Fruit fly (Drosophila melanogaster) whole organism, wandering third instar larva: ENCODE measurements around the gene P5CDh2.

Experiments
- Abd-B ChIP-seq: fragments of >200 bp; optimal IDR thresholded peaks from 2 replicates; lab custom pipeline; 2017; ENCODE audit warnings: missing biosample characterization, missing genetic modification characterization
- CG32264 ChIP-seq: fragments of 200-800 bp; sonication (Bioruptor generic); optimal IDR thresholded peaks from 2 replicates; lab custom pipeline; 2016; ENCODE audit warnings: missing biosample characterization, missing genetic modification characterization
- CG9705 ChIP-seq: fragments of 200-800 bp; sonication (Bioruptor generic); optimal IDR thresholded peaks from 2 replicates; lab custom pipeline; 2018; ENCODE audit warnings: missing biosample characterization, mild to moderate bottlenecking, missing genetic modification characterization
- CrebA ChIP-seq: fragments of 200-800 bp; sonication (Bioruptor generic); optimal IDR thresholded peaks from 2 replicates; lab custom pipeline; 2016; ENCODE audit warnings: missing biosample characterization, mild to moderate bottlenecking, missing genetic modification characterization, borderline replicate concordance
- Dfd ChIP-seq: fragments of >200 bp; optimal IDR thresholded peaks from 2 replicates; lab custom pipeline; 2017; ENCODE audit warnings: missing biosample characterization, missing genetic modification characterization
- Dif ChIP-seq: fragments of 200-275, 200-300 bp; sonication (Bioruptor generic); optimal IDR thresholded peaks from 2 replicates; lab custom pipeline; 2018; ENCODE audit warnings: missing biosample characterization, missing genetic modification characterization; ENCODE audit not compliant: partially characterized antibody
- GATAd ChIP-seq: sonication (Bioruptor generic); optimal IDR thresholded peaks from 2 replicates; lab custom pipeline; 2016; ENCODE audit warnings: missing biosample characterization, missing genetic modification characterization
- HLH106 ChIP-seq: fragments of 200-800 bp; optimal IDR thresholded peaks from 3 replicates; lab custom pipeline; 2019; ENCODE audit warnings: missing biosample characterization, mild to moderate bottlenecking, missing genetic modification characterization, moderate library complexity
- Hnf4 ChIP-seq: fragments of 200-800 bp; sonication (Bioruptor generic); optimal IDR thresholded peaks from 2 replicates; lab custom pipeline; 2016; ENCODE audit warnings: missing biosample characterization, mild to moderate bottlenecking, missing genetic modification characterization
- Hr78 ChIP-seq: fragments of >200 bp; optimal IDR thresholded peaks from 2 replicates; lab custom pipeline; 2017; ENCODE audit warnings: missing biosample characterization, missing genetic modification characterization
- Hr83 ChIP-seq: fragments of 200-300 bp; sonication (Bioruptor generic); optimal IDR thresholded peaks from 2 replicates; lab custom pipeline; 2016; ENCODE audit warnings: missing biosample characterization, mild to moderate bottlenecking, missing genetic modification characterization, moderate library complexity; ENCODE audit not compliant: poor library complexity, severe bottlenecking
- Jra ChIP-seq: sonication (Bioruptor generic); optimal IDR thresholded peaks from 2 replicates; lab custom pipeline; 2016; ENCODE audit warnings: missing biosample characterization, missing genetic modification characterization
- Mio ChIP-seq: sonication (Bioruptor generic); optimal IDR thresholded peaks from 2 replicates; lab custom pipeline; 2016; ENCODE audit warnings: missing biosample characterization, missing genetic modification characterization
- Myc ChIP-seq: fragments of >200 bp; optimal IDR thresholded peaks from 2 replicates; lab custom pipeline; 2017
- N ChIP-seq: fragments of >200 bp; optimal IDR thresholded peaks from 2 replicates; lab custom pipeline; 2018; ENCODE audit warnings: missing biosample characterization, missing external identifiers, missing genetic modification characterization
- OdsH ChIP-seq: fragments of 200-800 bp; sonication (Bioruptor generic); optimal IDR thresholded peaks from 2 replicates; lab custom pipeline; 2016; ENCODE audit warnings: missing biosample characterization, mild to moderate bottlenecking, missing genetic modification characterization
- Rel ChIP-seq, 2 experiments: fragments of 200-800 bp; sonication (Bioruptor generic) in 1 of 2; optimal IDR thresholded peaks; 2 replicates in 1 of 2; 3 replicates in 1 of 2; lab custom pipeline; 2016 to 2019; ENCODE audit warnings: mild to moderate bottlenecking in 2 of 2, missing biosample characterization in 2 of 2, missing genetic modification characterization in 2 of 2, moderate library complexity in 1 of 2
- Sp1 ChIP-seq: fragments of 200-800 bp; sonication (Bioruptor generic); optimal IDR thresholded peaks from 3 replicates; lab custom pipeline; 2019; ENCODE audit warnings: missing biosample characterization, mild to moderate bottlenecking, missing genetic modification characterization, moderate library complexity
- Vsx2 ChIP-seq: fragments of 200-300, 225-300 bp; sonication (Bioruptor generic); optimal IDR thresholded peaks from 2 replicates; lab custom pipeline; 2018; ENCODE audit warnings: missing biosample characterization, missing genetic modification characterization; ENCODE audit not compliant: partially characterized antibody
- br ChIP-seq: fragments of 200-800 bp; sonication (Bioruptor generic); optimal IDR thresholded peaks from 2 replicates; lab custom pipeline; 2016; ENCODE audit warnings: missing biosample characterization, missing genetic modification characterization
- brk ChIP-seq: fragments of 200-800 bp; sonication (Bioruptor generic); optimal IDR thresholded peaks from 2 replicates; lab custom pipeline; 2016; ENCODE audit warnings: missing biosample characterization, mild to moderate bottlenecking, missing genetic modification characterization
- dl ChIP-seq, 2 experiments: fragments of 175-275, 200-275 bp in 1 of 2; fragments of 200-275 bp in 1 of 2; sonication (Bioruptor generic); optimal IDR thresholded peaks; lab custom pipeline; 2018; ENCODE audit warnings: mild to moderate bottlenecking in 2 of 2, missing biosample characterization in 2 of 2, missing genetic modification characterization in 2 of 2, moderate library complexity in 2 of 2; ENCODE audit not compliant: partially characterized antibody in 2 of 2, insufficient read depth in 1 of 2
- dmrt93B ChIP-seq: fragments of 200-800 bp; sonication (Bioruptor generic); optimal IDR thresholded peaks from 2 replicates; lab custom pipeline; 2018; ENCODE audit warnings: missing biosample characterization, mild to moderate bottlenecking, missing genetic modification characterization
- dsf ChIP-seq: sonication (Bioruptor generic); optimal IDR thresholded peaks from 2 replicates; lab custom pipeline; 2016; ENCODE audit warnings: missing biosample characterization, missing genetic modification characterization, borderline replicate concordance
- ey ChIP-seq: fragments of 200-800 bp; sonication (Bioruptor generic); optimal IDR thresholded peaks from 2 replicates; lab custom pipeline; 2016; ENCODE audit warnings: missing biosample characterization, missing genetic modification characterization
- foxo ChIP-seq, 2 experiments: fragments of 200-800 bp; sonication (Bioruptor generic); optimal IDR thresholded peaks; 2 replicates in 1 of 2; 3 replicates in 1 of 2; lab custom pipeline; 2016 to 2017; ENCODE audit warnings: missing biosample characterization in 2 of 2, missing genetic modification characterization in 2 of 2
- fru ChIP-seq: fragments of 200-800 bp; sonication (Bioruptor generic); optimal IDR thresholded peaks from 3 replicates; lab custom pipeline; 2016; ENCODE audit warnings: missing biosample characterization, mild to moderate bottlenecking, missing genetic modification characterization
- h ChIP-seq: fragments of 200-800 bp; sonication (Bioruptor generic); optimal IDR thresholded peaks from 3 replicates; lab custom pipeline; 2016; ENCODE audit warnings: missing biosample characterization, mild to moderate bottlenecking, missing genetic modification characterization
- jim ChIP-seq: fragments of 175-275, 200-325 bp; sonication (Bioruptor generic); optimal IDR thresholded peaks from 2 replicates; lab custom pipeline; 2016; ENCODE audit warnings: missing biosample characterization, mild to moderate bottlenecking, missing genetic modification characterization
- lola ChIP-seq: fragments of >200 bp; optimal IDR thresholded peaks from 2 replicates; lab custom pipeline; 2017; ENCODE audit warnings: missing biosample characterization, missing genetic modification characterization
- pan ChIP-seq: fragments of >200 bp; optimal IDR thresholded peaks from 2 replicates; lab custom pipeline; 2017
- psq ChIP-seq: fragments of 200-800 bp; sonication (Bioruptor generic); optimal IDR thresholded peaks from 3 replicates; lab custom pipeline; 2017; ENCODE audit warnings: missing biosample characterization, mild to moderate bottlenecking, missing genetic modification characterization, moderate library complexity
- rgr ChIP-seq: fragments of 200-800 bp; sonication (Bioruptor generic); optimal IDR thresholded peaks from 3 replicates; lab custom pipeline; 2016; ENCODE audit warnings: missing biosample characterization, mild to moderate bottlenecking, missing genetic modification characterization
- sage ChIP-seq: fragments of 200-800 bp; sonication (Bioruptor generic); optimal IDR thresholded peaks from 2 replicates; lab custom pipeline; 2016; ENCODE audit warnings: missing biosample characterization, mild to moderate bottlenecking, missing genetic modification characterization
- sv ChIP-seq: fragments of 200-800 bp; sonication (Bioruptor generic); optimal IDR thresholded peaks from 3 replicates; lab custom pipeline; 2016; ENCODE audit warnings: missing biosample characterization, missing genetic modification characterization
- tai ChIP-seq: sonication (Bioruptor generic); optimal IDR thresholded peaks from 2 replicates; lab custom pipeline; 2016; ENCODE audit warnings: missing biosample characterization, missing genetic modification characterization
- usp ChIP-seq: fragments of >200 bp; optimal IDR thresholded peaks from 2 replicates; lab custom pipeline; 2017; ENCODE audit warnings: missing biosample characterization, missing genetic modification characterization
- woc ChIP-seq: sonication (Bioruptor generic); optimal IDR thresholded peaks from 2 replicates; lab custom pipeline; 2016; ENCODE audit warnings: missing biosample characterization, mild to moderate bottlenecking, missing genetic modification characterization

P5CDh2 gene

DNA sequence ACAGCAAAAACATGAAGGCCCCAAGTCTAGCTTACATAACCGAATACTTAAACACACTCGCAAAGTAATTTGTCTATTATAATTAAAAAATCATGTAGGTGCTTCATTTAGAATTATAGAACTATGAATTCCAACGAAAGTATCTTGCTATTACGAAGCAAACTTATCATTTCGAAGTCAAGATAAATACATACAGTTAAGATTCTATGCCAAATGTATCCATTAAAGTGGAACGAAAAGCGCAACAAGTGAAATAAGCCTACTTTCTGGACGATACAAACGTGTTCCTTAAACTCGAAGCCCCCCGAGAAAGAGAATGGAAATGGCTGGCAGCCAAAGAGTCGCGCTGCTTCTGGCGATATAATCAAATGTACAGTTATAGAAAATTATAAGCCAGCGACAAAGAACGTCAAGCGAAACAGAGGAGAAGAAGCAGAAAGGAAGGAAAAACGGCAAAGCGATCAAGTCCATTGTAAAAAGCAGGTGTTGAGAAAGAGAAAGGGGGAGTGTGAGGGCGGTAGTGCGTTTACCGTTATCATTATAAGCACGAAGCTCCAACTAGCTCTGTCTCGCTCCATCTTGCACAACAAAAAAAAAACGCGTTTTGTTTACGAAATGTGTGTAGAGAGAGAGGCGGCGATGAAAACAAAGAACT is 25.0 kb upstream of the P5CDh2 start (continued):
- TF ChIP-seq CrebA (GFP tag; lab: Kevin White, UChicago) (no peak), lola (no peak), Mio (no peak)

DNA sequence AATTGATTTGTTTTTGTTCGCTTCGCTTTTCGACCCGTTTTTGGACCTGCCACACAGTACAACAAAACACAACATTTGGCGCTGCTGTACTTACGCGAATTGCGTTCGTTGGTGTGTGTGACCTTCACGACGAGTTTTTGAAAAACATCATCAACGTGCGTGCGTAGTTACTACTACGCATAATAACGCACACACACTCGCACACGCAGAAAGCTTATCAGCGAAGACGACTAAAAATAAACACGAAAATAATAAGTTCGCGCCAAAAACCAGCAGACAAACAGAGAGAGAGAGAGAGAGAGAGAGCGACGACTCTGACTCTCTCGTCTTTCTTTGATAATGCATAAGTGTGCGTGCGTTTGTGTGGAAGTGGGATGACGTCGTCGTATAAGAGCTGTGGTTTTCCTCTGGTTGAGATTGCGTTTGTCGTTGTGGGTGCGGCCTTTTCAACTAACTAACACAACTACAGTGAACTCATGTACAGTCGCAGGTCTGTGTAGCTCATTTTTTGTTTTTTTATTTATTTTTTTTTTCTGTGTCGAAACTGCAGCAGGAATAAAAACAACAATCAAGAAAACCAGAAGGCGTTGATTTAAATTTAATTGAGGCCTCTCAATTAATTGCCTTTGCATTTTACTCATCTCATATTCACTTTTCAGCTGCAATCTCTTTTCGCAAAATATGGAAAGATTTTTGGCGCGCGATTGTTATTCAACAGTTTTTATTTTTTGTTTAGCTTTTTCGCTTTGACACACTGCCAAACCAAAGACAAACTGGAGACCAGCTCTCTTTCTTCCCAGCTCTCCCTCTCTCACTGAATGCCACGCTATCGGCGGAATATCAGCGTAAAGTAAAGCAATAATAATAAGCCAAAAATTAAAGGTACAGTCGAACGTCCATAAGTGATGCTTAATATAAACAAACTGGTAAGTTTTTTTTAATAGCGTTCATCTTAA is 23.8 kb upstream of the P5CDh2 start:
- TF ChIP-seq dl (GFP tag; optimal IDR thresholded peaks at IDR 0.05; lab: Kevin White, UChicago; ENCODE audit: insufficient read depth in 1 of 2, partially characterized antibody in 2 of 2), result peak; percentile 87 to 88
- TF ChIP-seq N, result peak; percentile 48
- peak; percentile 75 for TF ChIP-seq Vsx2 (GFP tag; lab: Kevin White, UChicago)
- no peak for TF ChIP-seq CG9705 (GFP tag; lab: Kevin White, UChicago)
- TF ChIP-seq pan (lab: Kevin White, UChicago), result no peak
- TF ChIP-seq Jra (GFP tag; lab: Kevin White, UChicago), result peak; percentile 61
- peak; percentile 15 for TF ChIP-seq CG32264 (GFP tag; lab: Kevin White, UChicago)
- peak; percentile 76 for TF ChIP-seq sage (GFP tag; lab: Kevin White, UChicago)
- TF ChIP-seq dmrt93B (GFP tag; lab: Kevin White, UChicago), result no peak
- peak; percentile 1 for TF ChIP-seq Hnf4 (GFP tag; lab: Kevin White, UChicago)
- peak; percentile 93 for TF ChIP-seq CrebA (GFP tag; lab: Kevin White, UChicago)
- no peak for TF ChIP-seq Myc
- no peak for TF ChIP-seq Abd-B (GFP tag; lab: Kevin White, UChicago)
- TF ChIP-seq dsf, result no peak
- peak; percentile 91 for TF ChIP-seq Hr83 (GFP tag; lab: Kevin White, UChicago)
- TF ChIP-seq sv, result no peak
- TF ChIP-seq jim, result peak; percentile 56
- no peak for TF ChIP-seq usp (GFP tag; lab: Kevin White, UChicago)
- no peak for TF ChIP-seq tai (GFP tag; lab: Kevin White, UChicago)
- no peak for TF ChIP-seq OdsH (GFP tag; lab: Kevin White, UChicago)
- TF ChIP-seq Rel (GFP tag; optimal IDR thresholded peaks at IDR 0.05; lab: Kevin White, UChicago), result peak; percentile 91
- TF ChIP-seq Rel (tag; optimal IDR thresholded peaks at IDR 0.05; lab: Kevin White, UChicago), result no peak
- TF ChIP-seq Sp1, result peak; percentile 54
- TF ChIP-seq Dfd, result no peak
- TF ChIP-seq Hr78 (GFP tag; lab: Kevin White, UChicago), result no peak
- TF ChIP-seq GATAd (GFP tag; lab: Kevin White, UChicago), result no peak
- TF ChIP-seq Mio, result peak; percentile 9
- no peak for TF ChIP-seq ey
- TF ChIP-seq foxo (GFP tag; optimal IDR thresholded peaks at IDR 0.05; lab: Kevin White, UChicago), result peak; percentile 31 to 64
- TF ChIP-seq rgr, result peak; percentile 24
- TF ChIP-seq woc (GFP tag; lab: Kevin White, UChicago), result peak; percentile 38
- TF ChIP-seq brk, result peak; percentile 86
- TF ChIP-seq Dif (GFP tag; lab: Kevin White, UChicago), result peak; percentile 94
- no peak for TF ChIP-seq lola
- peak; percentile 41 for TF ChIP-seq fru (GFP tag; lab: Kevin White, UChicago)
- TF ChIP-seq HLH106, result no peak
- peak; percentile 84 for TF ChIP-seq psq
- peak; percentile 10 for TF ChIP-seq br (GFP tag; lab: Kevin White, UChicago)
- peak; percentile 47 for TF ChIP-seq h
